Worm (Caenorhabditis elegans): ENCODE data around the gene Y69A2AR.1.
A peak's percentile ranks its signal among the peaks of the same experiment; 100 is the strongest.

Gene Y69A2AR.1

DNA sequence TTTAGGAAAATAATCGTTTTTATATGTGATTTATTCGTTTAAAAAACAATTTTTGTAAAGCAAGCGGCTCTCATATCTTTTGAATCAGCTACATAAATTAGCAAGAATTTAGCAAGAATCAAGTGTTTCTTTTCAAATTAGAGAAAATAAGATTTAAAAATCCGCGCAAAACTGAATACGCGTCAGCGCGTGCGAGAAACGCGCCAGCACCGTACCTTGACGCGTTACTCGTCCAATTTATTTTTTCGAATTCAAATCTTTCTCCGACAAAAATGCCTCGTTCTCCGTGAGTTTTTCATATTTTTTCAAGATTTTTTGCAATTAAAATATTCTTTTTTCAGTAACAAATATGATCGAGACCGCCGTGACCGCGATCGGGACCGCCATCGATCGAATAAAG is 9.4 kb downstream of the Y69A2AR.1 start, which contains the start of gene Y94H6A.3 (continued):
- TF ChIP-seq lin-39 (tag; optimal IDR thresholded peaks at IDR 0.05), result no peak
- TF ChIP-seq snpc-4 (tag; optimal IDR thresholded peaks at IDR 0.05), result no peak
- no peak for TF ChIP-seq attf-4 (tag; optimal IDR thresholded peaks at IDR 0.05)
- TF ChIP-seq ceh-32 (tag; optimal IDR thresholded peaks at IDR 0.05; ENCODE audit: poor library complexity), result no peak
- TF ChIP-seq mes-2 (tag; optimal IDR thresholded peaks at IDR 0.05; ENCODE audit: poor library complexity, severe bottlenecking), result peak; percentile 91
- TF ChIP-seq mdl-1 (tag; optimal IDR thresholded peaks at IDR 0.05), result no peak
- TF ChIP-seq pha-4 (GFP tag; IDR thresholded peaks at IDR 0.05), result 0 out of 2 replicates have a peak, but pooled peaks have one; percentile 32
- no peak for TF ChIP-seq pha-4 (tag; optimal IDR thresholded peaks at IDR 0.05)
- peak; percentile 64 for TF ChIP-seq nhr-11 (tag; optimal IDR thresholded peaks at IDR 0.05)
- TF ChIP-seq Y105C5A.15 (GFP tag; IDR thresholded peaks at IDR 0.05), result no peak
- TF ChIP-seq rbr-2 (tag; optimal IDR thresholded peaks at IDR 0.05), result peak; percentile 79
- no peak for TF ChIP-seq vab-7 (GFP tag; IDR thresholded peaks at IDR 0.05)
- TF ChIP-seq madf-5 (GFP tag; IDR thresholded peaks at IDR 0.05), result no peak
- TF ChIP-seq aly-2 (tag; optimal IDR thresholded peaks at IDR 0.05), result no peak
- no peak for TF ChIP-seq egl-43 (GFP tag; IDR thresholded peaks at IDR 0.05)
- TF ChIP-seq Y75B8A.6 (GFP tag; IDR thresholded peaks at IDR 0.05), result no peak
- TF ChIP-seq jun-1 (tag; optimal IDR thresholded peaks at IDR 0.05), result peak; percentile 80
- TF ChIP-seq Y5F2A.4 (GFP tag; optimal IDR thresholded peaks at IDR 0.05), result no peak
- peak; percentile 60; the same call in 1 of the 2 replicates for TF ChIP-seq snpc-1.2 (GFP tag; IDR thresholded peaks at IDR 0.05)
- no peak for TF ChIP-seq nhr-237 (tag; optimal IDR thresholded peaks at IDR 0.05)
- TF ChIP-seq T26A8.4 (GFP tag; IDR thresholded peaks at IDR 0.05), result peak; percentile 86
- no peak for TF ChIP-seq lin-29 (GFP tag; IDR thresholded peaks at IDR 0.05)
- peak; percentile 92 for TF ChIP-seq aha-1 (tag)
- TF ChIP-seq nhr-25 (tag; optimal IDR thresholded peaks at IDR 0.05; ENCODE audit: borderline replicate concordance, insufficient read depth), result no peak
- TF ChIP-seq spr-1 (tag; optimal IDR thresholded peaks at IDR 0.05), result peak; percentile 67
- TF ChIP-seq nhr-48 (tag; optimal IDR thresholded peaks at IDR 0.05), result peak; percentile 16
- no peak for TF ChIP-seq egl-27 (tag; optimal IDR thresholded peaks at IDR 0.05)
- TF ChIP-seq nhr-6 (tag; optimal IDR thresholded peaks at IDR 0.05), result peak; percentile 77
- no peak for TF ChIP-seq zfp-2 (tag; optimal IDR thresholded peaks at IDR 0.05)
- no peak for TF ChIP-seq ZK546.5 (tag; optimal IDR thresholded peaks at IDR 0.05)
- TF ChIP-seq daf-12 (tag; optimal IDR thresholded peaks at IDR 0.05), result no peak
- 0 out of 2 replicates have a peak, but pooled peaks have one; percentile 43 for TF ChIP-seq php-3 (GFP tag; IDR thresholded peaks at IDR 0.05)
- peak; percentile 56 for TF ChIP-seq F10B5.3 (tag; optimal IDR thresholded peaks at IDR 0.05)
- TF ChIP-seq unc-130 (GFP tag; optimal IDR thresholded peaks at IDR 0.05), result no peak
- no peak for TF ChIP-seq ctbp-1 (GFP tag; IDR thresholded peaks at IDR 0.05)
- no peak for TF ChIP-seq set-16 (GFP tag; IDR thresholded peaks at IDR 0.05)
- no peak for TF ChIP-seq ceh-28 (tag; optimal IDR thresholded peaks at IDR 0.05)
- no peak for TF ChIP-seq gei-8 (GFP tag; optimal IDR thresholded peaks at IDR 0.05)
- no peak for TF ChIP-seq dmd-8 (GFP tag; IDR thresholded peaks at IDR 0.05)
- 0 out of 2 replicates have a peak, but pooled peaks have one; percentile 33 for TF ChIP-seq arid-1 (GFP tag; conservative IDR thresholded peaks at IDR 0.05)
- peak; percentile 91 for TF ChIP-seq lin-38 (GFP tag; IDR thresholded peaks at IDR 0.05)
- peak; percentile 74 for TF ChIP-seq hlh-30 (tag; optimal IDR thresholded peaks at IDR 0.05; ENCODE audit: insufficient read depth)
- no peak for TF ChIP-seq saeg-2 (GFP tag; IDR thresholded peaks at IDR 0.05)
- TF ChIP-seq nhr-10 (tag; optimal IDR thresholded peaks at IDR 0.05), result no peak
- TF ChIP-seq ztf-11 (tag; optimal IDR thresholded peaks at IDR 0.05), result no peak
- TF ChIP-seq hif-1 (tag; optimal IDR thresholded peaks at IDR 0.05), result peak in 1 of 2 experiments; percentile 66
- no peak for TF ChIP-seq tra-1 (GFP tag; IDR thresholded peaks at IDR 0.05)
- TF ChIP-seq ztf-7 (tag; optimal IDR thresholded peaks at IDR 0.05), result peak; percentile 44
- TF ChIP-seq unc-62 (GFP tag; optimal IDR thresholded peaks at IDR 0.05 in 1 of 2), result peak in 1 of 2 experiments; percentile 79
- TF ChIP-seq unc-62 (tag; optimal IDR thresholded peaks at IDR 0.05), result no peak
- TF ChIP-seq fkh-10 (GFP tag; optimal IDR thresholded peaks at IDR 0.05), result peak; percentile 54
- TF ChIP-seq nhr-42 (GFP tag; IDR thresholded peaks at IDR 0.05), result peak; percentile 74; the same call in 1 of the 2 replicates

Measured in whole organism, L4 larva.